Worm (Caenorhabditis elegans) whole organism, L2 larva: ENCODE data around the gene F58H1.6.

Source experiments
- F13H6.1 ChIP-seq: sonication (generic microtip); optimal IDR thresholded peaks from 2 replicates; lab custom pipeline; 2016; ENCODE audit warnings: missing genetic modification characterization, missing compliant biosample characterization
- ama-1 ChIP-seq: fragments of 150-350 bp; optimal IDR thresholded peaks from 2 replicates; lab custom pipeline; 2018; ENCODE audit warnings: inconsistent platforms
- blmp-1 ChIP-seq: sonication (generic microtip); optimal IDR thresholded peaks from 2 replicates; lab custom pipeline; 2017; ENCODE audit warnings: missing genetic modification characterization, mild to moderate bottlenecking, missing compliant biosample characterization, antibody characterized with exemption, moderate library complexity; ENCODE audit not compliant: insufficient read depth
- fos-1 ChIP-seq: fragments of 150-350 bp; optimal IDR thresholded peaks from 2 replicates; lab custom pipeline; 2014; ENCODE audit warnings: missing biosample characterization, missing genetic modification characterization
- gmeb-1 ChIP-seq: fragments of 150-350 bp; optimal IDR thresholded peaks from 2 replicates; lab custom pipeline; 2014; ENCODE audit warnings: missing biosample characterization, missing genetic modification characterization
- nhr-10 ChIP-seq: sonication (generic microtip); optimal IDR thresholded peaks from 2 replicates; lab custom pipeline; 2017; ENCODE audit warnings: missing biosample characterization, missing genetic modification characterization
- nhr-11 ChIP-seq: fragments of 150-350 bp; optimal IDR thresholded peaks from 2 replicates; lab custom pipeline; 2014; ENCODE audit warnings: missing biosample characterization, missing genetic modification characterization
- nhr-23 ChIP-seq: fragments of 150-350 bp; optimal IDR thresholded peaks from 2 replicates; lab custom pipeline; 2014; ENCODE audit warnings: missing biosample characterization, missing genetic modification reagents, missing genetic modification characterization
- nhr-237 ChIP-seq: fragments of 150-350 bp; optimal IDR thresholded peaks from 2 replicates; lab custom pipeline; 2014; ENCODE audit warnings: missing biosample characterization, missing genetic modification characterization
- unc-62 ChIP-seq: fragments of 150-350 bp; optimal IDR thresholded peaks from 2 replicates; lab custom pipeline; 2014; ENCODE audit warnings: missing biosample characterization, missing genetic modification reagents, missing genetic modification characterization
- zag-1 ChIP-seq: fragments of 150-350 bp; optimal IDR thresholded peaks from 2 replicates; lab custom pipeline; 2014; ENCODE audit warnings: missing biosample characterization, missing genetic modification characterization
- ztf-11 ChIP-seq: sonication (generic microtip); optimal IDR thresholded peaks from 2 replicates; lab custom pipeline; 2017; ENCODE audit warnings: missing biosample characterization, missing genetic modification characterization

ce11 chrV:11947414-11947954, 5.1 kb downstream of the F58H1.6 start:
- TF ChIP-seq nhr-23 (no peak), fos-1 (tag; lab: Kevin White, UChicago) (no peak), nhr-10 (no peak), gmeb-1 (tag; lab: Kevin White, UChicago) (no peak), zag-1 (tag; lab: Kevin White, UChicago) (no peak), F13H6.1 (no peak), nhr-11 (tag; lab: Kevin White, UChicago) (no peak), ztf-11 (no peak), ama-1 (lab: Kevin White, UChicago) (no peak), nhr-237 (no peak), blmp-1 (tag; lab: Kevin White, UChicago) (no peak), unc-62 (no peak)
